Worm (Caenorhabditis elegans) whole organism, L3 larva: Measurements from ENCODE around the gene emb-5.

Experiments
- ama-1 ChIP-seq: fragments of 150-350 bp; optimal IDR thresholded peaks from 2 replicates; lab custom pipeline; 2018
- nfya-1 ChIP-seq: sonication (generic microtip); optimal IDR thresholded peaks from 2 replicates; lab custom pipeline; 2017; ENCODE audit warnings: missing genetic modification characterization, mild to moderate bottlenecking, missing compliant biosample characterization, antibody characterized with exemption, moderate library complexity; ENCODE audit not compliant: insufficient read depth
- nhr-25 ChIP-seq: sonication (generic microtip); optimal IDR thresholded peaks from 2 replicates; lab custom pipeline; 2017; ENCODE audit warnings: missing biosample characterization, missing genetic modification characterization
- nhr-28 ChIP-seq: fragments of 150-350 bp; optimal IDR thresholded peaks from 2 replicates; lab custom pipeline; 2014; ENCODE audit warnings: missing biosample characterization, missing genetic modification characterization
- nhr-77 ChIP-seq: fragments of 150-350 bp; optimal IDR thresholded peaks from 2 replicates; lab custom pipeline; 2014; ENCODE audit warnings: missing biosample characterization, missing genetic modification characterization
- pha-4 ChIP-seq: fragments of 150-350 bp; optimal IDR thresholded peaks from 2 replicates; lab custom pipeline; 2014; ENCODE audit warnings: missing biosample characterization, missing genetic modification reagents, missing genetic modification characterization
- skn-1 ChIP-seq: fragments of 150-350 bp; optimal IDR thresholded peaks from 2 replicates; lab custom pipeline; 2014; ENCODE audit warnings: missing biosample characterization, missing genetic modification characterization
- unc-62 ChIP-seq: fragments of 150-350 bp; sonication (generic microtip); optimal IDR thresholded peaks from 4 replicates; lab custom pipeline; 2014; ENCODE audit warnings: missing biosample characterization, missing genetic modification reagents, missing genetic modification characterization
- zag-1 ChIP-seq: fragments of 150-350 bp; optimal IDR thresholded peaks from 2 replicates; lab custom pipeline; 2014; ENCODE audit warnings: missing biosample characterization, missing genetic modification characterization

DNA sequence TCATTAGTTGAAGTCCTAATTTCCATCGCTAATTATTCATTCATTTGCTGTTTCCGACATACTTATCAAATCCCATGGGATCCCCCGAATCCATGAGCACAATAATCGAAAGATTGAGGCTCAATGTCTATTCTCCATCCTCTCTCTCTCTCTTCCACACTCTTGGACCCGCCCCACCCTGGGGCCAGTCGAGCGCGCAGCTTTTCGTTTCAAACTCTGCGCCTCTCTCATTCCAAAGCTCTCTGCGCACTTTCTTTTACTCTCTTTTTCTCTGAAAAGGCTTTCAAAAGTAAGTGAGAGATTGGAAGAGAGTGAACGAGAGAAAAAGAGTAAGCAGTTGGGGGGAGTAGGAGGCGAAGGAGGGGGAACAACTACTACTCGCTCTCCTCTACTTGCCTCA is 1.3 kb upstream of the emb-5 start, which contains the start of gene acy-1:
- TF ChIP-seq nhr-28 (tag; lab: Kevin White, UChicago) (no peak), unc-62 (GFP tag; lab: Kevin White, UChicago) (peak; percentile 7), nhr-25 (tag; lab: Kevin White, UChicago) (no peak), skn-1 (no peak), zag-1 (tag; lab: Kevin White, UChicago) (no peak), pha-4 (tag; lab: Kevin White, UChicago) (peak; percentile 78), nhr-77 (no peak), ama-1 (lab: Kevin White, UChicago) (no peak), nfya-1 (tag; lab: Kevin White, UChicago) (peak; percentile 93)
